Fruit fly (Drosophila melanogaster): Measurements from ENCODE around the gene Myo95E.

- TF ChIP-seq CG8478 (optimal IDR thresholded peaks at IDR 0.05) (no peak), pan (optimal IDR thresholded peaks at IDR 0.05) (no peak), usp (GFP tag; optimal IDR thresholded peaks at IDR 0.05) (no peak), psq (optimal IDR thresholded peaks at IDR 0.05) (no peak), EcR (GFP tag; optimal IDR thresholded peaks at IDR 0.05) (no peak)
Observed at dm6 chr3R:24206341-24207114, 45.2 kb upstream of the Myo95E start.
